Fruit fly (Drosophila melanogaster) ovary, adult (tissue): ENCODE results near the gene Alg12.
A peak's percentile ranks its signal among the peaks of the same experiment; 100 is the strongest.

Experiments used
- CG17801 ChIP-seq: fragments of 200-800 bp; optimal IDR thresholded peaks from 2 replicates; lab custom pipeline; 2019; ENCODE audit warnings: missing biosample characterization, mild to moderate bottlenecking, missing genetic modification characterization, moderate library complexity; ENCODE audit not compliant: partially characterized antibody

Gene Alg12

dm6 chr3R:9756187-9756586 is at the start of gene Alg12, which contains the start of gene Rpt3R:
Gene Alg12 (plus strand): TSS chr3R:9756491.
Gene Rpt3R (minus strand): TSS chr3R:9756510.
- no peak for TF ChIP-seq CG17801 (GFP tag; lab: Kevin White, UChicago)

dm6 chr3R:9710228-9710627 is 46.1 kb upstream of the Alg12 start:
- no peak for TF ChIP-seq CG17801 (GFP tag; lab: Kevin White, UChicago)

dm6 chr3R:9710886-9711285 is 45.4 kb upstream of the Alg12 start, which contains the start of the genes trbd and dmt:
Gene trbd (minus strand): TSS chr3R:9711037.
Gene dmt (plus strand): TSS chr3R:9711142.
- no peak for TF ChIP-seq CG17801 (GFP tag; lab: Kevin White, UChicago)

- TF ChIP-seq CG17801 (GFP tag; lab: Kevin White, UChicago): no peak
Measured at dm6 chr3R:9725121-9725956, 31.0 kb upstream of the Alg12 start, which contains the start of gene hyd. Gene hyd (minus strand): TSS chr3R:9725615.

dm6 chr3R:9730784-9731183 is 25.5 kb upstream of the Alg12 start, which contains the start of gene FoxP:
Gene FoxP (minus strand): TSS chr3R:9730872.
- no peak for TF ChIP-seq CG17801 (GFP tag; lab: Kevin White, UChicago)

- no peak for TF ChIP-seq CG17801 (GFP tag; lab: Kevin White, UChicago)
Measured at dm6 chr3R:9733150-9733549, 23.1 kb upstream of the Alg12 start, which contains the start of gene alphaTub85E. Gene alphaTub85E (minus strand): TSS chr3R:9733250.

dm6 chr3R:9735151-9735550 is 21.1 kb upstream of the Alg12 start:
- no peak for TF ChIP-seq CG17801 (GFP tag; lab: Kevin White, UChicago)

- no peak for TF ChIP-seq CG17801 (GFP tag; lab: Kevin White, UChicago)
Measured at dm6 chr3R:9739793-9740192, 16.5 kb upstream of the Alg12 start, which contains the start of gene side-VII. Gene side-VII (minus strand): TSS chr3R:9739979.

- peak; percentile 20 for TF ChIP-seq CG17801 (GFP tag; lab: Kevin White, UChicago)
Measured at dm6 chr3R:9740713-9741112, 15.6 kb upstream of the Alg12 start, which contains the start of gene Pnn. Gene Pnn (plus strand): TSS chr3R:9740899.

dm6 chr3R:9743217-9743616 is 13.1 kb upstream of the Alg12 start, which contains the start of gene CG31415:
Gene CG31415 (plus strand): TSS chr3R:9743517.
- no peak for TF ChIP-seq CG17801 (GFP tag; lab: Kevin White, UChicago)

dm6 chr3R:9743995-9744394 is 12.3 kb upstream of the Alg12 start:
- TF ChIP-seq CG17801 (GFP tag; lab: Kevin White, UChicago): no peak

- TF ChIP-seq CG17801 (GFP tag; lab: Kevin White, UChicago): no peak
Measured at dm6 chr3R:9745442-9745841, 10.8 kb upstream of the Alg12 start.

dm6 chr3R:9746267-9746666 is 10.0 kb upstream of the Alg12 start, which contains the start of gene CG34409:
Gene CG34409 (minus strand): TSS chr3R:9746367.
- no peak for TF ChIP-seq CG17801 (GFP tag; lab: Kevin White, UChicago)

- peak; percentile 80 for TF ChIP-seq CG17801 (GFP tag; lab: Kevin White, UChicago)
Measured at dm6 chr3R:9747272-9747874, 8.9 kb upstream of the Alg12 start, which contains the start of gene CG12948. Gene CG12948 (minus strand): TSS chr3R:9747744.

- TF ChIP-seq CG17801 (GFP tag; lab: Kevin White, UChicago): no peak
Measured at dm6 chr3R:9747875-9747899, 8.6 kb upstream of the Alg12 start, which contains the start of gene PpD3. Gene PpD3 (plus strand): TSS chr3R:9747875.
